Fruit fly (Drosophila melanogaster): ENCODE measurements around the gene CG17646.

DNA sequence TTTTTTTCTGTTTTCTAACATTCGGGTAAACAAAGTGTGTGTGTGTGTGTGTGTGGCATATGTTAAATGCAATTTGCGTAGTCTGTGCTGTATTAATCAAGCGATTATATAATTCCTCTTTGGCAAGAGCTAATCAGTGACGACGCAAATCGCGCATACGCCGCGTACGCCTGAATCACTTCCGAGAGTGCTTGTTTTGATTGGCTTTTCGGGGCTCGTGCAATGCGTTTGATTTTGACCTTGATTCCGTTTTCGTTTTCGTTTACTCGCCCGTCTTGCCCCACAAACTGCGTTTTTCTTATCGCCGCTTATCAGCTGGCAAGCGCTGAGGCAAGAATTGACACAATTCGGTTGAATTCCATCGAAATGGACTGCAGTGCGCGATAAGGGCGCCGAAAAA lies 39.5 kb upstream of the CG17646 start:
- TF ChIP-seq bab1 (GFP tag; optimal IDR thresholded peaks at IDR 0.05), result no peak
- TF ChIP-seq cnc (optimal IDR thresholded peaks at IDR 0.05), result no peak
- no peak for TF ChIP-seq kay (GFP tag; ENCODE audit: borderline replicate concordance)
- no peak for TF ChIP-seq CG7045 (GFP tag; optimal IDR thresholded peaks at IDR 0.05)
- TF ChIP-seq CG14711 (tag; optimal IDR thresholded peaks at IDR 0.05), result no peak
- no peak for TF ChIP-seq ovo (GFP tag; optimal IDR thresholded peaks at IDR 0.05)
- no peak for TF ChIP-seq Hr96 (GFP tag; optimal IDR thresholded peaks at IDR 0.05)
- TF ChIP-seq CG7101 (tag; optimal IDR thresholded peaks at IDR 0.05), result no peak
- TF ChIP-seq CG1620 (GFP tag; optimal IDR thresholded peaks at IDR 0.05), result no peak
- no peak for TF ChIP-seq CG33017 (tag; optimal IDR thresholded peaks at IDR 0.05)
- no peak for TF ChIP-seq Mnt (GFP tag; optimal IDR thresholded peaks at IDR 0.05)

All from whole organism, adult.